Worm (Caenorhabditis elegans): ENCODE data around the gene perm-4.

- no peak for TF ChIP-seq ets-5 (GFP tag; IDR thresholded peaks at IDR 0.05)
- no peak for TF ChIP-seq xbp-1 (tag; optimal IDR thresholded peaks at IDR 0.05)
- TF ChIP-seq ama-1 (optimal IDR thresholded peaks at IDR 0.05): no peak
- no peak for TF ChIP-seq nhr-90 (tag; optimal IDR thresholded peaks at IDR 0.05; ENCODE audit: poor library complexity)
- no peak for TF ChIP-seq efl-1 (optimal IDR thresholded peaks at IDR 0.05)
- no peak for TF ChIP-seq efl-1 (GFP tag; optimal IDR thresholded peaks at IDR 0.05 in 1 of 2)
Measured at ce11 chrIV:1126490-1126889, 1.6 kb upstream of the perm-4 start, which contains the start of gene perm-2.
